Worm (Caenorhabditis elegans): Measurements from ENCODE around the gene Y47D3A.34.

DNA sequence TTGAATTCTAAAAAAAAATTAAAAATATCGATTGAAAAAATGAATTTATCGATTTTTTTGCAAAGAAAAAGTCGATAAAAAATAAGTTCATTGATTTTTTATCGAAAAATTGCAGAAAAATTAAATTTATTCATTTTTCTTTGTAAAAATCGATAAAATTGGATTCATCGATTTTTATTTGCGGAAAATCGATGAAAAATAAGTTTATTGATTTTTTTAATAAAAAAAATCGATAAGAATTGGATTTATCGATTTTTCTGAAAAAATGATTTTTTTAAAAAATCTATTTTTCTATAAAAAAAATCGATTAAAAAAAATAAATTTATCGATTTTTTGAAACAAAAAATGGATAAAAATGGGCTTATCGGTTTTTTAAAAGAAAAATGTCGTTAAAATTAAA lies 45.3 kb upstream of the Y47D3A.34 start:
- TF ChIP-seq ama-1 (optimal IDR thresholded peaks at IDR 0.05) (no peak), tra-4 (tag; optimal IDR thresholded peaks at IDR 0.05) (no peak), sea-1 (GFP tag; conservative IDR thresholded peaks at IDR 0.05) (no peak), tbx-11 (GFP tag; IDR thresholded peaks at IDR 0.05) (no peak), ceh-36 (tag; optimal IDR thresholded peaks at IDR 0.05) (no peak)

Measured in whole organism, early embryonic.